Worm (Caenorhabditis elegans): ENCODE results near the gene heri-1.
A peak's percentile ranks its signal among the peaks of the same experiment; 100 is the strongest.

heri-1 gene

DNA sequence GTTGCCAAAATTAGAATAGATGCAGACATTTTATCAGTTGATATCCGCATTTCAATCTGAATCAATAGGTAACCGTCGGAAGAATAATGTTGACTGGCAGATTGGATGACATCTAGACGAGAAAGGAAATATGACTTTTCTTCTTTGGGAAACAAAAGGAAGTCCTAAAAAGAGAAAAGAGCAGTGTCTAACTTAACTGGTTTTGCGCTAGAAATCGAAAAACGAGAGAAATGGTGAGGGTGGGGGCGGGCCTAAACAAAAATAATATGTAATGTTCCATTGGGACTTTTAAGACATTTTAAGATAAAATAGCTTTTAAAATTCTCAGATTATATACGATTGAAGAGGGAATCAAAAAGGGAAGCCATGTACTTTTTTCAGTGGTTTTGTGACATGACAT, 48.0 kb upstream of the heri-1 start, which contains the start of gene exp-1:
TSS of gene exp-1 (minus strand) at position 101 of the 400 bp plus-strand sequence.
- TF ChIP-seq B0261.1 (tag; optimal IDR thresholded peaks at IDR 0.05) (no peak), ceh-91 (GFP tag; IDR thresholded peaks at IDR 0.05) (no peak), snpc-3.4 (tag; optimal IDR thresholded peaks at IDR 0.05) (no peak), ZK185.1 (tag; optimal IDR thresholded peaks at IDR 0.05; ENCODE audit: poor library complexity, severe bottlenecking) (no peak), sptf-2 (GFP tag; optimal IDR thresholded peaks at IDR 0.05) (no peak), ztf-3 (GFP tag; optimal IDR thresholded peaks at IDR 0.05) (no peak)

DNA sequence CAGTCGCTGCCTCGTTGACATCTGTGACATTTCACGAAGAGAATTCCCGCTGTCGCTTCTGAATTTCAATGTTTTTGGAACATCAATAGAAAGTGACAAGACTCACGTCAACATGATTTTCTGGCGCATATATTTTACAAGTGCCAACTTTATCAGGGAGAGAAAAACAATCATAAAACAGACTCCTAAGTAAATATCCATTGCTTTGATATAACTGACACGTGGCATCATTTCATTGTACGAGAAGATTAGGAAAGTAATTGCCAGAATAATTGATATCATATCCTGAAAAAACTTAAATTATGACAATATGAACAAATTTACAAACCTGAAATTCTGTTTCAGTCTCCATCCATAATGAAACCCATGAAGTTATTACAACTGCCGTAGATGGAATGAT, 45.1 kb upstream of the heri-1 start:
- TF ChIP-seq repo-1 (tag; optimal IDR thresholded peaks at IDR 0.05) (no peak), nfyb-1 (GFP tag; IDR thresholded peaks at IDR 0.05) (no peak), K11D2.4 (GFP tag; IDR thresholded peaks at IDR 0.05) (no peak), akir-1 (GFP tag; optimal IDR thresholded peaks at IDR 0.05) (no peak), nhr-90 (tag; optimal IDR thresholded peaks at IDR 0.05) (no peak), nfya-1 (tag; optimal IDR thresholded peaks at IDR 0.05; ENCODE audit: borderline replicate concordance, insufficient read depth) (no peak), snpc-3.4 (tag; optimal IDR thresholded peaks at IDR 0.05) (no peak), somi-1 (GFP tag; optimal IDR thresholded peaks at IDR 0.05) (no peak), snpc-1.3 (tag; optimal IDR thresholded peaks at IDR 0.05; ENCODE audit: insufficient read depth) (no peak), Y53F4B.3 (GFP tag; IDR thresholded peaks at IDR 0.05) (no peak)

DNA sequence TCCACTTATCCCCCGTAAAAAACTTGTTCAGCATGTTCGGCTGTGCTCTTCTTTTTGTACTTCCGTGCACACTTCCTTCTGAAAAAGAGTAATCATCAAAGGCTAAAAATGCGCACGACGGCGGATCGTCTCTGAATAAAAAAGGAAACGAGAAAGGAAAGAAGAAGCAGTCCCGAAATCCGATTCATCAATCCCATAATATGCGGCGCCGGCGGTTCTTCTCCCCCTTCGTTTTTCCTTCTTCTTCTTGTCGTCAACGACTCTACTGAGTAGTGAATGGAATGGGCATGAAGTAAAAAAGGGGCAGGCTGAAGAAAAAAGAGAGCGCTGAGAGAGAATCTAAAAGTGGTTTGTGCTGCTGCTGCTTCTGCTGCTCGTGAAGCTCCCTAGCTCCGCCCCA, 36.4 kb upstream of the heri-1 start:
- TF ChIP-seq zfh-2 (GFP tag; conservative IDR thresholded peaks at IDR 0.05) (peak; percentile 71), mcd-1 (GFP tag; IDR thresholded peaks at IDR 0.05) (no peak), egrh-3 (GFP tag; IDR thresholded peaks at IDR 0.05) (peak; percentile 16; the same call in 1 of the 2 replicates), mes-4 (tag; optimal IDR thresholded peaks at IDR 0.05) (no peak), ceh-91 (GFP tag; IDR thresholded peaks at IDR 0.05) (no peak), ekl-4 (GFP tag; IDR thresholded peaks at IDR 0.05) (no peak), Y53G8AR.9 (GFP tag; conservative IDR thresholded peaks at IDR 0.05) (no peak), cebp-1 (GFP tag; IDR thresholded peaks at IDR 0.05) (no peak), cebp-1 (tag; optimal IDR thresholded peaks at IDR 0.05) (no peak), ama-1 (optimal IDR thresholded peaks at IDR 0.05) (no peak), ama-1 (GFP tag; optimal IDR thresholded peaks at IDR 0.05) (no peak), tbx-9 (tag; optimal IDR thresholded peaks at IDR 0.05; ENCODE audit: borderline replicate concordance) (no peak), egl-44 (GFP tag; IDR thresholded peaks at IDR 0.05) (no peak)

DNA sequence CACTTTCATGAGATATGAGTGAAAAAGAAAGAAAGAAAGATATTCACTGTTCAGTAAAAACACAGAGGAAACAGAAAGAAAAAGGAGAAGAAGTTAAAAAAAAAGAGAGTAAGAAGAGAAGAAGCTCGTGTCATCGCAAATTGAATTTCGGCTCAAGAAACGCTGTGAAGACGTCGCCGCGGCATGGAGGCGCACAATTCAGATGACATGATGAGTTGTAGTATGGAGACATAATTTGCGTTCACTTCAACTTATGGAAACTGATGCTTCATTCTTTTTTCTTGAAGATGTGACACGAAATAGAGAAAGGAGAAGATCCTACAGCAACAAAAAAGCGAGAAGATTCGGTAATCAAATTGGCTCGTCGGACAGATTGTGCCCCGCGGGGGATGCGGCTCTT, 35.4 kb upstream of the heri-1 start:
- TF ChIP-seq madf-8 (GFP tag; conservative IDR thresholded peaks at IDR 0.05) (no peak), sptf-2 (GFP tag; optimal IDR thresholded peaks at IDR 0.05) (no peak), mcd-1 (GFP tag; IDR thresholded peaks at IDR 0.05) (no peak), hlh-26 (GFP tag; conservative IDR thresholded peaks at IDR 0.05) (no peak), F10E7.11 (tag; optimal IDR thresholded peaks at IDR 0.05) (no peak), B0035.1 (tag; optimal IDR thresholded peaks at IDR 0.05) (no peak), ztf-18 (tag; optimal IDR thresholded peaks at IDR 0.05) (no peak), nhr-27 (tag; optimal IDR thresholded peaks at IDR 0.05) (no peak), hmg-1.2 (GFP tag; IDR thresholded peaks at IDR 0.05) (no peak), madf-6 (GFP tag; IDR thresholded peaks at IDR 0.05) (no peak), nfya-2 (GFP tag; IDR thresholded peaks at IDR 0.05) (no peak), egrh-3 (GFP tag; IDR thresholded peaks at IDR 0.05) (no peak), ceh-40 (GFP tag; IDR thresholded peaks at IDR 0.05) (no peak), die-1 (tag; optimal IDR thresholded peaks at IDR 0.05) (no peak), chd-7 (tag; optimal IDR thresholded peaks at IDR 0.05) (no peak), xnd-1 (tag; optimal IDR thresholded peaks at IDR 0.05) (no peak), zfh-2 (GFP tag; conservative IDR thresholded peaks at IDR 0.05) (no peak), tlf-1 (GFP tag; optimal IDR thresholded peaks at IDR 0.05) (no peak)
